Fruit fly (Drosophila melanogaster) whole organism, embryonic: Measurements from ENCODE around the gene CG14269.

Experiments
- Bdp1 ChIP-seq: fragments of 200-800 bp; sonication (Bioruptor generic); optimal IDR thresholded peaks from 3 replicates; lab custom pipeline; 2016; ENCODE audit warnings: missing biosample characterization, missing genetic modification characterization
- Blimp-1 ChIP-seq: fragments of 200-800 bp; sonication (Bioruptor generic); optimal IDR thresholded peaks from 3 replicates; lab custom pipeline; 2018; ENCODE audit warnings: missing biosample characterization, missing genetic modification characterization, mild to moderate bottlenecking, moderate library complexity, missing genetic modification reagents
- CG11504 ChIP-seq: fragments of 200-800 bp; sonication (Bioruptor generic); optimal IDR thresholded peaks from 3 replicates; lab custom pipeline; 2019; ENCODE audit warnings: missing biosample characterization, mild to moderate bottlenecking, missing genetic modification characterization, moderate library complexity
- CG11696 ChIP-seq: fragments of 200-800 bp; sonication (Bioruptor generic); IDR thresholded peaks from 2 replicates; pipeline ENCODE4 v1.3.6; 2022; ENCODE audit warnings: missing biosample characterization, missing genetic modification characterization
- CG12744 ChIP-seq: fragments of 200-800 bp; sonication (Bioruptor generic); optimal IDR thresholded peaks from 2 replicates; lab custom pipeline; 2016; ENCODE audit warnings: missing biosample characterization, missing genetic modification characterization
- CG13424 ChIP-seq: fragments of 200-800 bp; sonication (Bioruptor generic); optimal IDR thresholded peaks from 2 replicates; lab custom pipeline; 2019; ENCODE audit warnings: missing biosample characterization, mild to moderate bottlenecking, missing genetic modification characterization, moderate library complexity
- CG14050 ChIP-seq: fragments of 200-800 bp; sonication (Bioruptor generic); IDR thresholded peaks from 3 replicates; pipeline ENCODE4 v1.3.6; 2022; ENCODE audit warnings: missing biosample characterization, missing genetic modification characterization
- CG14710 ChIP-seq: fragments of 200-800 bp; sonication (Bioruptor generic); optimal IDR thresholded peaks from 3 replicates; lab custom pipeline; 2019; ENCODE audit warnings: missing biosample characterization, mild to moderate bottlenecking, missing genetic modification characterization, moderate library complexity
- CG14860 ChIP-seq: fragments of 200-800 bp; sonication (Bioruptor generic); IDR thresholded peaks from 3 replicates; pipeline ENCODE4 v1.3.6; 2022; ENCODE audit warnings: missing biosample characterization, missing genetic modification characterization; ENCODE audit not compliant: partially characterized antibody
- CG15514 ChIP-seq: fragments of 200-800 bp; sonication (Bioruptor generic); optimal IDR thresholded peaks from 3 replicates; lab custom pipeline; 2017; ENCODE audit warnings: missing biosample characterization, missing genetic modification characterization, mild to moderate bottlenecking, moderate library complexity, missing genetic modification reagents
- CG1602 ChIP-seq: fragments of 200-800 bp; sonication (Bioruptor generic); optimal IDR thresholded peaks from 3 replicates; lab custom pipeline; 2016; ENCODE audit warnings: missing biosample characterization, missing genetic modification characterization
- CG16863 ChIP-seq: fragments of 200-800 bp; sonication (Bioruptor generic); optimal IDR thresholded peaks from 3 replicates; lab custom pipeline; 2016; ENCODE audit warnings: missing biosample characterization, missing genetic modification characterization
- CG2120 ChIP-seq: fragments of 200-800 bp; sonication (Bioruptor generic); optimal IDR thresholded peaks from 3 replicates; lab custom pipeline; 2016; ENCODE audit warnings: missing biosample characterization, missing genetic modification characterization
- CG2678 ChIP-seq: fragments of 200-800 bp; sonication (Bioruptor generic); optimal IDR thresholded peaks from 3 replicates; lab custom pipeline; 2019; ENCODE audit warnings: missing biosample characterization, mild to moderate bottlenecking, missing genetic modification characterization, moderate library complexity
- CG2712 ChIP-seq: fragments of 200-800 bp; optimal IDR thresholded peaks from 3 replicates; lab custom pipeline; 2019; ENCODE audit warnings: missing biosample characterization, mild to moderate bottlenecking, missing genetic modification characterization, moderate library complexity
- CG30020 ChIP-seq: fragments of 200-800 bp; optimal IDR thresholded peaks from 2 replicates; lab custom pipeline; 2019; ENCODE audit warnings: missing biosample characterization, mild to moderate bottlenecking, missing genetic modification characterization, moderate library complexity
- CG30431 ChIP-seq: fragments of 200-800 bp; sonication (Bioruptor generic); optimal IDR thresholded peaks from 2 replicates; lab custom pipeline; 2017; ENCODE audit warnings: missing biosample characterization, missing genetic modification characterization
- CG3065 ChIP-seq: fragments of 200-800 bp; sonication (Bioruptor generic); optimal IDR thresholded peaks from 2 replicates; lab custom pipeline; 2016; ENCODE audit warnings: missing biosample characterization, missing genetic modification characterization
- CG3407 ChIP-seq: fragments of 200-800 bp; sonication (Bioruptor generic); optimal IDR thresholded peaks from 2 replicates; lab custom pipeline; 2018; ENCODE audit warnings: missing biosample characterization, mild to moderate bottlenecking, missing genetic modification characterization
- CG4617 ChIP-seq: fragments of 200-800 bp; sonication (Bioruptor generic); optimal IDR thresholded peaks from 3 replicates; lab custom pipeline; 2016; ENCODE audit warnings: missing biosample characterization, missing genetic modification characterization, borderline replicate concordance
- CG6175 ChIP-seq: fragments of 200-800 bp; sonication (Bioruptor generic); IDR thresholded peaks from 3 replicates; pipeline ENCODE4 v1.3.6; 2022; ENCODE audit warnings: missing biosample characterization, missing genetic modification characterization
- CG7357 ChIP-seq: fragments of 200-800 bp; sonication (Bioruptor generic); IDR thresholded peaks from 3 replicates; pipeline ENCODE4 v1.3.6; 2022; ENCODE audit warnings: missing biosample characterization, missing genetic modification characterization
- CG7556 ChIP-seq: fragments of 200-800 bp; sonication (Bioruptor generic); optimal IDR thresholded peaks from 2 replicates; lab custom pipeline; 2017; ENCODE audit warnings: missing biosample characterization, mild to moderate bottlenecking, missing genetic modification characterization
- CG7987 ChIP-seq: fragments of 200-800 bp; sonication (Bioruptor generic); optimal IDR thresholded peaks from 2 replicates; lab custom pipeline; 2018; ENCODE audit warnings: missing biosample characterization, mild to moderate bottlenecking, missing genetic modification characterization, moderate library complexity
- CG8478 ChIP-seq: fragments of >200 bp; optimal IDR thresholded peaks from 2 replicates; lab custom pipeline; 2018
- CG9797 ChIP-seq: fragments of 200-800 bp; sonication (Bioruptor generic); optimal IDR thresholded peaks from 3 replicates; lab custom pipeline; 2018; ENCODE audit warnings: missing biosample characterization, mild to moderate bottlenecking, missing genetic modification characterization
- CG9876 ChIP-seq: fragments of 200-800 bp; sonication (Bioruptor generic); optimal IDR thresholded peaks from 2 replicates; lab custom pipeline; 2016; ENCODE audit warnings: missing biosample characterization, missing genetic modification characterization
- CkIIα-i1 ChIP-seq: fragments of 200-800 bp; sonication (Bioruptor generic); IDR thresholded peaks from 2 replicates; pipeline ENCODE4 v1.3.6; 2022; ENCODE audit warnings: missing biosample characterization, missing genetic modification characterization
- Drgx ChIP-seq: fragments of 200-800 bp; sonication (Bioruptor generic); IDR thresholded peaks from 2 replicates; pipeline ENCODE4 v1.3.6; 2022; ENCODE audit warnings: missing biosample characterization, missing genetic modification characterization
- ERR ChIP-seq: fragments of 200-800 bp; sonication (Bioruptor generic); optimal IDR thresholded peaks from 2 replicates; lab custom pipeline; 2016; ENCODE audit warnings: missing biosample characterization, missing genetic modification characterization
- Ets65A ChIP-seq: fragments of 200-800 bp; sonication (Bioruptor generic); peaks from one replicate; lab custom pipeline; 2016; ENCODE audit warnings: missing biosample characterization, missing genetic modification characterization
- Gsc ChIP-seq: fragments of 200-800 bp; sonication (Bioruptor generic); IDR thresholded peaks from 2 replicates; pipeline ENCODE4 v1.3.6; 2022; ENCODE audit warnings: missing biosample characterization, missing genetic modification characterization
- H15 ChIP-seq: fragments of 200-800 bp; sonication (Bioruptor generic); IDR thresholded peaks from 3 replicates; pipeline ENCODE4 v1.3.6; 2022; ENCODE audit warnings: missing biosample characterization, missing genetic modification characterization
- HmgD ChIP-seq: fragments of 200-800 bp; sonication (Bioruptor generic); optimal IDR thresholded peaks from 3 replicates; lab custom pipeline; 2016; ENCODE audit warnings: missing biosample characterization, missing genetic modification characterization
- Mad ChIP-seq: fragments of 200-800 bp; sonication (Bioruptor generic); optimal IDR thresholded peaks from 2 replicates; lab custom pipeline; 2016; ENCODE audit warnings: missing biosample characterization, missing genetic modification characterization
- Mes4 ChIP-seq: fragments of 200-800 bp; sonication (Bioruptor generic); optimal IDR thresholded peaks from 2 replicates; lab custom pipeline; 2016; ENCODE audit warnings: missing biosample characterization, missing genetic modification characterization
- Ravus ChIP-seq: fragments of 200-800 bp; sonication (Bioruptor generic); IDR thresholded peaks from 2 replicates; pipeline ENCODE4 v1.3.6; 2022; ENCODE audit warnings: missing biosample characterization, missing genetic modification characterization
- Stat92E ChIP-seq, 3 experiments: fragments of >200 bp in 2 of 3; fragments of 200-800 bp in 1 of 3; sonication (Bioruptor generic) in 1 of 3; optimal IDR thresholded peaks; 2 replicates each; lab custom pipeline; 2017 to 2019; ENCODE audit warnings: missing biosample characterization in 3 of 3, missing genetic modification characterization in 3 of 3, mild to moderate bottlenecking in 1 of 3, moderate library complexity in 1 of 3
- Taf1 ChIP-seq: fragments of 200-800 bp; sonication (Bioruptor generic); IDR thresholded peaks from 2 replicates; pipeline ENCODE4 v1.3.6; 2022; ENCODE audit warnings: missing biosample characterization, missing genetic modification characterization
- ac ChIP-seq: fragments of 200-800 bp; sonication (Bioruptor generic); optimal IDR thresholded peaks from 3 replicates; lab custom pipeline; 2017; ENCODE audit warnings: missing biosample characterization, mild to moderate bottlenecking, missing genetic modification characterization
- ato ChIP-seq: fragments of 200-800 bp; sonication (Bioruptor generic); IDR thresholded peaks from 2 replicates; pipeline ENCODE4 v1.3.6; 2022; ENCODE audit warnings: missing biosample characterization, missing genetic modification characterization; ENCODE audit not compliant: partially characterized antibody
- chif ChIP-seq, 2 experiments: fragments of 200-800 bp; sonication (Bioruptor generic); optimal IDR thresholded peaks; 3 replicates each; lab custom pipeline; 2016; ENCODE audit warnings: missing biosample characterization in 2 of 2, missing genetic modification characterization in 2 of 2
- dpn ChIP-seq, 2 experiments: fragments of 200-800 bp; sonication (Bioruptor generic); optimal IDR thresholded peaks; 3 replicates each; lab custom pipeline; 2016; ENCODE audit warnings: missing biosample characterization in 2 of 2, missing genetic modification characterization in 2 of 2
- esg ChIP-seq: fragments of 200-800 bp; sonication (Bioruptor generic); conservative IDR thresholded peaks from 2 replicates; pipeline ENCODE4 v1.3.6; 2022; ENCODE audit warnings: missing biosample characterization, missing genetic modification characterization
- kay ChIP-seq: fragments of 200-800 bp; sonication (Bioruptor generic); optimal IDR thresholded peaks from 2 replicates; lab custom pipeline; 2016; ENCODE audit warnings: missing biosample characterization, missing genetic modification characterization
- mld ChIP-seq: fragments of 200-800 bp; sonication (Bioruptor generic); IDR thresholded peaks from 3 replicates; pipeline ENCODE4 v1.3.6; 2022; ENCODE audit warnings: missing biosample characterization, missing genetic modification characterization; ENCODE audit not compliant: partially characterized antibody
- nerfin-1 ChIP-seq: fragments of 200-800 bp; sonication (Bioruptor generic); optimal IDR thresholded peaks from 3 replicates; lab custom pipeline; 2019; ENCODE audit warnings: missing biosample characterization, mild to moderate bottlenecking, missing genetic modification characterization, moderate library complexity
- p53 ChIP-seq: fragments of 200-800 bp; sonication (Bioruptor generic); optimal IDR thresholded peaks from 2 replicates; lab custom pipeline; 2016; ENCODE audit warnings: missing biosample characterization, missing genetic modification characterization
- pfk ChIP-seq: fragments of 200-800 bp; sonication (Bioruptor generic); optimal IDR thresholded peaks from 2 replicates; lab custom pipeline; 2018; ENCODE audit warnings: missing biosample characterization, mild to moderate bottlenecking, missing genetic modification characterization, moderate library complexity
- toy ChIP-seq: fragments of 200-800 bp; sonication (Bioruptor generic); IDR thresholded peaks from 2 replicates; pipeline ENCODE4 v1.3.6; 2022; ENCODE audit warnings: missing biosample characterization, missing genetic modification characterization
- unc-4 ChIP-seq: fragments of 200-800 bp; sonication (Bioruptor generic); IDR thresholded peaks from 2 replicates; pipeline ENCODE4 v1.3.6; 2022; ENCODE audit warnings: missing biosample characterization, missing genetic modification characterization; ENCODE audit not compliant: partially characterized antibody
- yki ChIP-seq: fragments of >200 bp; optimal IDR thresholded peaks from 3 replicates; lab custom pipeline; 2018

Gene CG14269

dm6 chrX:3399286-3399685 is 36.3 kb downstream of the CG14269 start (continued):
- TF ChIP-seq dpn (GFP tag; optimal IDR thresholded peaks at IDR 0.05; lab: Kevin White, UChicago), result peak; percentile 14 to 18
- no peak for TF ChIP-seq yki
- TF ChIP-seq CG2678, result peak; percentile 77
- no peak for TF ChIP-seq CG14860 (GFP tag; lab: Robert Waterston, UW)
- no peak for TF ChIP-seq Drgx
- TF ChIP-seq ERR (GFP tag; lab: Kevin White, UChicago), result no peak
- no peak for TF ChIP-seq chif (GFP tag; optimal IDR thresholded peaks at IDR 0.05; lab: Kevin White, UChicago)
- TF ChIP-seq CG4617 (GFP tag; lab: Kevin White, UChicago), result no peak
- TF ChIP-seq CG9797 (GFP tag; lab: Kevin White, UChicago), result no peak
- no peak for TF ChIP-seq ac (GFP tag; lab: Kevin White, UChicago)
- TF ChIP-seq CkIIα-i1, result no peak
- TF ChIP-seq Ets65A (GFP tag; lab: Kevin White, UChicago), result peak; percentile 34
- no peak for TF ChIP-seq toy (GFP tag; lab: Robert Waterston, UW)
- no peak for TF ChIP-seq CG3065
- 0 out of 3 replicates have a peak, but pooled peaks have one; percentile 26 for TF ChIP-seq CG7357 (GFP tag; lab: Robert Waterston, UW)
- no peak for TF ChIP-seq Bdp1 (GFP tag; lab: Kevin White, UChicago)
- TF ChIP-seq Blimp-1 (GFP tag; lab: Kevin White, UChicago), result peak; percentile 5
- no peak for TF ChIP-seq Stat92E (GFP tag; optimal IDR thresholded peaks at IDR 0.05; lab: Kevin White, UChicago)
- no peak for TF ChIP-seq Mad (GFP tag; lab: Kevin White, UChicago)
- no peak for TF ChIP-seq mld (GFP tag; lab: Robert Waterston, UW)
- no peak for TF ChIP-seq CG14710 (tag; lab: Kevin White, UChicago)
- no peak for TF ChIP-seq ato (GFP tag; lab: Robert Waterston, UW)
- TF ChIP-seq CG16863 (GFP tag; lab: Kevin White, UChicago), result no peak
- peak; percentile 66 for TF ChIP-seq CG2120 (GFP tag; lab: Kevin White, UChicago)
- no peak for TF ChIP-seq pfk (GFP tag; lab: Kevin White, UChicago)
- TF ChIP-seq CG15514 (GFP tag; lab: Kevin White, UChicago), result peak; percentile 3
- peak; percentile 28 for TF ChIP-seq CG13424
- no peak for TF ChIP-seq CG7987 (GFP tag; lab: Kevin White, UChicago)
- TF ChIP-seq kay (GFP tag; lab: Kevin White, UChicago), result no peak
- peak; percentile 15 for TF ChIP-seq CG7556 (GFP tag; lab: Kevin White, UChicago)
- TF ChIP-seq CG12744 (GFP tag; lab: Kevin White, UChicago), result peak; percentile 3
- no peak for TF ChIP-seq CG1602 (GFP tag; lab: Kevin White, UChicago)
- TF ChIP-seq p53, result no peak
- TF ChIP-seq CG11696, result no peak
- TF ChIP-seq unc-4 (GFP tag; lab: Robert Waterston, UW), result no peak
- no peak for TF ChIP-seq CG6175
- TF ChIP-seq Ravus (GFP tag; lab: Robert Waterston, UW), result no peak; the same call in 1 of the 2 replicates
- TF ChIP-seq nerfin-1 (tag; lab: Kevin White, UChicago), result no peak
- TF ChIP-seq CG3407 (GFP tag; lab: Kevin White, UChicago), result no peak
- no peak for TF ChIP-seq Mes4 (GFP tag; lab: Kevin White, UChicago)
- TF ChIP-seq CG11504 (tag; lab: Kevin White, UChicago), result peak; percentile 53
- no peak for TF ChIP-seq CG9876 (GFP tag; lab: Kevin White, UChicago)
- no peak for TF ChIP-seq CG2712
- TF ChIP-seq H15, result no peak
- no peak for TF ChIP-seq CG30431 (GFP tag; lab: Kevin White, UChicago)
- no peak for TF ChIP-seq CG8478 (lab: Kevin White, UChicago)
- TF ChIP-seq Gsc (GFP tag; lab: Robert Waterston, UW), result no peak
- TF ChIP-seq HmgD (GFP tag; lab: Kevin White, UChicago), result no peak
- TF ChIP-seq esg, result no peak
- no peak for TF ChIP-seq CG30020 (tag; lab: Kevin White, UChicago)
- TF ChIP-seq CG14050 (GFP tag; lab: Robert Waterston, UW), result no peak
- TF ChIP-seq Taf1, result peak; percentile 28; the same call in 1 of the 2 replicates
